Fruit fly (Drosophila melanogaster): ENCODE measurements around the gene CG17124.

dm6 chr2L:10721535-10721934, 34.6 kb downstream of the CG17124 start:
- TF ChIP-seq CG11902 (GFP tag; optimal IDR thresholded peaks at IDR 0.05) (no peak), Hr39 (GFP tag; optimal IDR thresholded peaks at IDR 0.05) (no peak), ss (GFP tag; optimal IDR thresholded peaks at IDR 0.05) (no peak), fd59A (GFP tag; optimal IDR thresholded peaks at IDR 0.05) (no peak), CG8119 (GFP tag; IDR thresholded peaks at IDR 0.05) (no peak)
